Worm (Caenorhabditis elegans) whole organism, young adult: ENCODE data around the gene F31F7.2.

Experiments used
- B0019.2 ChIP-seq: fragments of 200-800 bp; sonication (Bioruptor generic); conservative IDR thresholded peaks from 2 replicates; pipeline ENCODE4 v1.3.6; 2022; ENCODE audit warnings: missing genetic modification reagents, missing genetic modification characterization, missing compliant biosample characterization
- B0336.3 ChIP-seq: fragments of 200-800 bp; sonication (Bioruptor generic); IDR thresholded peaks from 2 replicates; pipeline ENCODE4 v1.3.6; 2022; ENCODE audit warnings: missing genetic modification characterization, missing compliant biosample characterization
- F10E7.11 ChIP-seq: sonication (generic microtip); optimal IDR thresholded peaks from 2 replicates; lab custom pipeline; 2017; ENCODE audit warnings: mild to moderate bottlenecking, missing genetic modification characterization, moderate library complexity, missing compliant biosample characterization
- F23B12.7 ChIP-seq: sonication (generic microtip); optimal IDR thresholded peaks from 2 replicates; lab custom pipeline; 2017; ENCODE audit warnings: missing genetic modification characterization, mild to moderate bottlenecking, missing compliant biosample characterization, antibody characterized with exemption, moderate library complexity; ENCODE audit not compliant: insufficient read depth
- F57A8.1 ChIP-seq: fragments of 200-800 bp; sonication (Bioruptor generic); optimal IDR thresholded peaks from 2 replicates; lab custom pipeline; 2018; ENCODE audit warnings: mild to moderate bottlenecking, missing genetic modification characterization, moderate library complexity, missing compliant biosample characterization
- T26A5.8 ChIP-seq: sonication (generic microtip); optimal IDR thresholded peaks from 2 replicates; lab custom pipeline; 2016; ENCODE audit warnings: missing genetic modification characterization, missing compliant biosample characterization
- Y53F4B.3 ChIP-seq: fragments of 200-800 bp; sonication (Bioruptor generic); IDR thresholded peaks from 2 replicates; pipeline ENCODE4 v1.3.6; 2022; ENCODE audit warnings: missing genetic modification reagents, missing genetic modification characterization, missing compliant biosample characterization
- Y79H2A.3 ChIP-seq: fragments of 200-800 bp; sonication (Bioruptor generic); conservative IDR thresholded peaks from 2 replicates; pipeline ENCODE4 v1.3.6; 2022; ENCODE audit warnings: missing genetic modification reagents, missing genetic modification characterization, missing compliant biosample characterization
- Y95B8A.8 ChIP-seq: fragments of 200-800 bp; sonication (Bioruptor generic); IDR thresholded peaks from 2 replicates; pipeline ENCODE4 v1.3.6; 2022; ENCODE audit warnings: missing genetic modification reagents, missing genetic modification characterization, missing compliant biosample characterization
- ZK185.1 ChIP-seq: sonication (generic microtip); optimal IDR thresholded peaks from 2 replicates; lab custom pipeline; 2016; ENCODE audit warnings: mild to moderate bottlenecking, missing genetic modification characterization, missing compliant biosample characterization; ENCODE audit not compliant: poor library complexity, severe bottlenecking
- akir-1 ChIP-seq: fragments of 200-800 bp; sonication (Bioruptor generic); optimal IDR thresholded peaks from 2 replicates; lab custom pipeline; 2018; ENCODE audit warnings: mild to moderate bottlenecking, missing genetic modification characterization, moderate library complexity, missing compliant biosample characterization
- atf-7 ChIP-seq: sonication (generic microtip); optimal IDR thresholded peaks from 2 replicates; lab custom pipeline; 2017; ENCODE audit warnings: mild to moderate bottlenecking, missing genetic modification characterization, missing compliant biosample characterization
- attf-3 ChIP-seq: fragments of 200-800 bp; sonication (Bioruptor generic); conservative IDR thresholded peaks from 2 replicates; pipeline ENCODE4 v1.3.6; 2022; ENCODE audit warnings: missing genetic modification reagents, missing genetic modification characterization, missing compliant biosample characterization
- attf-6 ChIP-seq: fragments of 200-800 bp; sonication (Bioruptor generic); IDR thresholded peaks from 2 replicates; pipeline ENCODE4 v1.3.6; 2022; ENCODE audit warnings: missing genetic modification reagents, missing genetic modification characterization, missing compliant biosample characterization
- ceh-27 ChIP-seq: fragments of 200-800 bp; sonication (Bioruptor generic); optimal IDR thresholded peaks from 2 replicates; lab custom pipeline; 2018; ENCODE audit warnings: mild to moderate bottlenecking, missing genetic modification characterization, moderate library complexity, missing compliant biosample characterization
- ceh-58 ChIP-seq: fragments of 200-800 bp; sonication (Bioruptor generic); IDR thresholded peaks from 2 replicates; pipeline ENCODE4 v1.3.6; 2022; ENCODE audit warnings: missing genetic modification characterization, missing compliant biosample characterization
- ceh-91 ChIP-seq: fragments of 200-800 bp; sonication (Bioruptor generic); IDR thresholded peaks from 2 replicates; pipeline ENCODE4 v1.3.6; 2022; ENCODE audit warnings: missing genetic modification reagents, missing genetic modification characterization, missing compliant biosample characterization
- chd-7 ChIP-seq: sonication (generic microtip); optimal IDR thresholded peaks from 2 replicates; lab custom pipeline; 2016; ENCODE audit warnings: mild to moderate bottlenecking, missing genetic modification characterization, moderate library complexity, missing compliant biosample characterization
- egrh-3 ChIP-seq: fragments of 200-800 bp; sonication (Bioruptor generic); IDR thresholded peaks from 2 replicates; pipeline ENCODE4 v1.3.6; 2022; ENCODE audit warnings: missing genetic modification reagents, missing genetic modification characterization, missing compliant biosample characterization
- ekl-4 ChIP-seq: fragments of 200-800 bp; sonication (Bioruptor generic); IDR thresholded peaks from 2 replicates; pipeline ENCODE4 v1.3.6; 2022; ENCODE audit warnings: missing genetic modification reagents, missing genetic modification characterization, missing compliant biosample characterization
- him-1 ChIP-seq: sonication (generic microtip); optimal IDR thresholded peaks from 2 replicates; lab custom pipeline; 2016; ENCODE audit warnings: missing genotype, missing genetic modification reagents, missing genetic modification characterization, missing compliant biosample characterization
- hmg-1.2 ChIP-seq: fragments of 200-800 bp; sonication (Bioruptor generic); IDR thresholded peaks from 2 replicates; pipeline ENCODE4 v1.3.6; 2022; ENCODE audit warnings: missing genetic modification reagents, missing genetic modification characterization, missing compliant biosample characterization
- hsf-1 ChIP-seq: fragments of 200-800 bp; sonication (Bioruptor generic); IDR thresholded peaks from 2 replicates; pipeline ENCODE4 v1.3.6; 2022; ENCODE audit warnings: missing genetic modification reagents, missing genetic modification characterization, missing compliant biosample characterization
- mcd-1 ChIP-seq: fragments of 200-800 bp; sonication (Bioruptor generic); IDR thresholded peaks from 2 replicates; pipeline ENCODE4 v1.3.6; 2022; ENCODE audit warnings: missing genetic modification reagents, missing genetic modification characterization, missing compliant biosample characterization
- nfya-1 ChIP-seq: sonication (generic microtip); optimal IDR thresholded peaks from 2 replicates; lab custom pipeline; 2017; ENCODE audit warnings: antibody characterized with exemption, missing compliant biosample characterization, missing genetic modification characterization, borderline replicate concordance; ENCODE audit not compliant: insufficient read depth
- nfya-2 ChIP-seq: fragments of 200-800 bp; sonication (Bioruptor generic); IDR thresholded peaks from 2 replicates; pipeline ENCODE4 v1.3.6; 2022; ENCODE audit warnings: missing genetic modification reagents, missing genetic modification characterization, missing compliant biosample characterization
- nhr-179 ChIP-seq: sonication (generic microtip); optimal IDR thresholded peaks from 2 replicates; lab custom pipeline; 2016; ENCODE audit warnings: mild to moderate bottlenecking, missing genetic modification characterization, missing compliant biosample characterization
- rcor-1 ChIP-seq: fragments of 200-800 bp; sonication (Bioruptor generic); IDR thresholded peaks from 2 replicates; pipeline ENCODE4 v1.3.6; 2022; ENCODE audit warnings: missing genetic modification reagents, missing genetic modification characterization, missing compliant biosample characterization
- rec-8 ChIP-seq, 2 experiments: sonication (generic microtip); optimal IDR thresholded peaks; 2 replicates each; lab custom pipeline; 2016; ENCODE audit warnings: mild to moderate bottlenecking in 2 of 2, missing genetic modification characterization in 2 of 2, missing genetic modification reagents in 2 of 2, missing genotype in 2 of 2, missing biosample characterization in 1 of 2, missing compliant biosample characterization in 1 of 2, moderate library complexity in 1 of 2
- repo-1 ChIP-seq: sonication (generic microtip); optimal IDR thresholded peaks from 2 replicates; lab custom pipeline; 2017; ENCODE audit warnings: mild to moderate bottlenecking, missing genetic modification characterization, missing compliant biosample characterization
- snpc-1.3 ChIP-seq: sonication (generic microtip); optimal IDR thresholded peaks from 2 replicates; lab custom pipeline; 2017; ENCODE audit warnings: missing genetic modification characterization, mild to moderate bottlenecking, missing compliant biosample characterization, antibody characterized with exemption, moderate library complexity, missing genotype, missing genetic modification reagents; ENCODE audit not compliant: insufficient read depth
- snpc-4 ChIP-seq, 5 experiments: fragments of 150-350 bp in 1 of 5; sonication (generic microtip) in 4 of 5; optimal IDR thresholded peaks; 2 replicates each; lab custom pipeline; 2014 to 2018; ENCODE audit warnings: missing genetic modification characterization in 5 of 5, missing biosample characterization in 3 of 5, antibody characterized with exemption in 2 of 5, mild to moderate bottlenecking in 2 of 5, missing compliant biosample characterization in 2 of 5, missing genotype in 2 of 5, moderate library complexity in 2 of 5, missing genetic modification reagents in 1 of 5
- tbx-9 ChIP-seq: sonication (generic microtip); optimal IDR thresholded peaks from 2 replicates; lab custom pipeline; 2016; ENCODE audit warnings: borderline replicate concordance, missing genetic modification characterization, inconsistent platforms, missing compliant biosample characterization
- zim-3 ChIP-seq: sonication (generic microtip); optimal IDR thresholded peaks from 2 replicates; lab custom pipeline; 2017; ENCODE audit warnings: mild to moderate bottlenecking, missing genetic modification characterization, moderate library complexity, missing compliant biosample characterization
- ztf-18 ChIP-seq: sonication (generic microtip); optimal IDR thresholded peaks from 2 replicates; lab custom pipeline; 2016; ENCODE audit warnings: missing genotype, mild to moderate bottlenecking, missing genetic modification characterization, missing compliant biosample characterization
- ztf-26 ChIP-seq: sonication (generic microtip); optimal IDR thresholded peaks from 2 replicates; lab custom pipeline; 2017; ENCODE audit warnings: missing genetic modification characterization, missing compliant biosample characterization
- ztf-28 ChIP-seq: fragments of 200-800 bp; sonication (Bioruptor generic); IDR thresholded peaks from 2 replicates; pipeline ENCODE4 v1.3.6; 2022; ENCODE audit warnings: missing genetic modification reagents, missing genetic modification characterization, missing compliant biosample characterization

F31F7.2 gene

ce11 chrV:6224494-6224959, 46.1 kb upstream of the F31F7.2 start (continued):
- TF ChIP-seq ztf-28 (GFP tag; lab: Robert Waterston, UW) = no peak
- TF ChIP-seq repo-1 (tag; lab: Kevin White, UChicago) = peak; percentile 77
- TF ChIP-seq akir-1 (GFP tag; lab: Kevin White, UChicago) = no peak
- TF ChIP-seq B0019.2 (GFP tag; lab: Robert Waterston, UW) = no peak
- no peak for TF ChIP-seq nhr-179 (tag; lab: Kevin White, UChicago)
- TF ChIP-seq Y79H2A.3 (GFP tag; lab: Robert Waterston, UW) = no peak
- TF ChIP-seq ceh-27 (GFP tag; lab: Kevin White, UChicago) = peak; percentile 87
- no peak for TF ChIP-seq ceh-58
- no peak for TF ChIP-seq F10E7.11 (tag; lab: Kevin White, UChicago)
- peak; percentile 83; the same call in 1 of the 2 replicates for TF ChIP-seq Y95B8A.8 (GFP tag; lab: Robert Waterston, UW)
- TF ChIP-seq snpc-4 (GFP tag; optimal IDR thresholded peaks at IDR 0.05; lab: Kevin White, UChicago) = peak; percentile 9
- peak in 3 of 4 experiments; percentile 68 to 79 (median 74) for TF ChIP-seq snpc-4 (tag; optimal IDR thresholded peaks at IDR 0.05; lab: Kevin White, UChicago)
- TF ChIP-seq tbx-9 (tag; lab: Kevin White, UChicago) = no peak
- no peak for TF ChIP-seq ceh-91 (GFP tag; lab: Robert Waterston, UW)
- TF ChIP-seq T26A5.8 = no peak
- peak; percentile 74 for TF ChIP-seq rcor-1 (GFP tag; lab: Robert Waterston, UW)
- peak; percentile 82 for TF ChIP-seq hmg-1.2
- peak; percentile 94 for TF ChIP-seq chd-7
- TF ChIP-seq F57A8.1 (GFP tag; lab: Kevin White, UChicago) = no peak
- no peak for TF ChIP-seq snpc-1.3
- peak; percentile 81 for TF ChIP-seq ekl-4 (GFP tag; lab: Robert Waterston, UW)
- no peak for TF ChIP-seq hsf-1 (GFP tag; lab: Robert Waterston, UW)
- TF ChIP-seq ztf-26 = peak; percentile 72
- TF ChIP-seq attf-3 (GFP tag; lab: Robert Waterston, UW) = no peak
- TF ChIP-seq B0336.3 (GFP tag; lab: Robert Waterston, UW) = peak; percentile 94
- no peak for TF ChIP-seq nfya-1 (tag; lab: Kevin White, UChicago)
- TF ChIP-seq Y53F4B.3 = no peak
- peak; percentile 72 for TF ChIP-seq zim-3 (tag; lab: Kevin White, UChicago)
- peak; percentile 31 for TF ChIP-seq F23B12.7 (tag; lab: Kevin White, UChicago)
- TF ChIP-seq atf-7 (tag; lab: Kevin White, UChicago) = peak; percentile 88
- no peak for TF ChIP-seq nfya-2 (GFP tag; lab: Robert Waterston, UW)
- TF ChIP-seq ZK185.1 (tag; lab: Kevin White, UChicago) = peak; percentile 80
- TF ChIP-seq ztf-18 = peak; percentile 70
- no peak for TF ChIP-seq him-1 (tag; lab: Kevin White, UChicago)
- TF ChIP-seq attf-6 = no peak
- peak; percentile 77 for TF ChIP-seq mcd-1 (GFP tag; lab: Robert Waterston, UW)
- peak; percentile 45; the same call in 1 of the 2 replicates for TF ChIP-seq egrh-3 (GFP tag; lab: Robert Waterston, UW)
- TF ChIP-seq rec-8 (tag; optimal IDR thresholded peaks at IDR 0.05; lab: Kevin White, UChicago) = no peak
